Fruit fly (Drosophila melanogaster) whole organism, embryonic: ENCODE measurements around the gene RpS14a.
A peak's percentile ranks its signal among the peaks of the same experiment; 100 is the strongest.

ENCODE experiments used
- CG10147 ChIP-seq: fragments of 200-800 bp; sonication (Bioruptor generic); optimal IDR thresholded peaks from 2 replicates; lab custom pipeline; 2019; ENCODE audit warnings: missing biosample characterization, mild to moderate bottlenecking, missing genetic modification characterization, moderate library complexity
- CG10274 ChIP-seq: fragments of 200-800 bp; sonication (Bioruptor generic); optimal IDR thresholded peaks from 3 replicates; lab custom pipeline; 2017; ENCODE audit warnings: missing biosample characterization, mild to moderate bottlenecking, missing genetic modification characterization
- CG1233 ChIP-seq: fragments of 200-800 bp; sonication (Bioruptor generic); optimal IDR thresholded peaks from 4 replicates; lab custom pipeline; 2018; ENCODE audit warnings: missing biosample characterization, mild to moderate bottlenecking, missing genetic modification characterization
- CG13775 ChIP-seq: fragments of 200-800 bp; sonication (Bioruptor generic); optimal IDR thresholded peaks from 3 replicates; lab custom pipeline; 2017; ENCODE audit warnings: missing biosample characterization, mild to moderate bottlenecking, missing genetic modification characterization
- CG1529 ChIP-seq: fragments of 200-800 bp; sonication (Bioruptor generic); optimal IDR thresholded peaks from 3 replicates; lab custom pipeline; 2018; ENCODE audit warnings: missing biosample characterization, missing genetic modification characterization
- CG17328 ChIP-seq: fragments of 200-800 bp; sonication (Bioruptor generic); IDR thresholded peaks from 2 replicates; pipeline ENCODE4 v1.3.6; 2022; ENCODE audit warnings: missing biosample characterization, missing genetic modification characterization
- CG30403 ChIP-seq: fragments of 200-800 bp; sonication (Bioruptor generic); optimal IDR thresholded peaks from 3 replicates; lab custom pipeline; 2016; ENCODE audit warnings: missing biosample characterization, missing genetic modification characterization
- CG4730 ChIP-seq: fragments of 200-800 bp; sonication (Bioruptor generic); IDR thresholded peaks from 2 replicates; pipeline ENCODE4 v1.3.6; 2022; ENCODE audit warnings: missing biosample characterization, missing genetic modification characterization
- CG5245 ChIP-seq: fragments of 200-800 bp; sonication (Bioruptor generic); optimal IDR thresholded peaks from 3 replicates; lab custom pipeline; 2016; ENCODE audit warnings: missing biosample characterization, missing genetic modification characterization
- CG6654 ChIP-seq: fragments of 200-800 bp; sonication (Bioruptor generic); optimal IDR thresholded peaks from 2 replicates; lab custom pipeline; 2017; ENCODE audit warnings: missing biosample characterization, mild to moderate bottlenecking, missing genetic modification characterization
- CG7928 ChIP-seq: fragments of 200-800 bp; sonication (Bioruptor generic); optimal IDR thresholded peaks from 2 replicates; lab custom pipeline; 2017; ENCODE audit warnings: missing biosample characterization, mild to moderate bottlenecking, missing genetic modification characterization
- CG8290 ChIP-seq, 3 experiments: fragments of 200-800 bp; sonication (Bioruptor generic); optimal IDR thresholded peaks; 2 replicates each; lab custom pipeline; 2016 to 2019; ENCODE audit warnings: missing biosample characterization in 3 of 3, missing genetic modification characterization in 3 of 3, mild to moderate bottlenecking in 2 of 3, moderate library complexity in 1 of 3
- CG9727 ChIP-seq: fragments of 200-800 bp; sonication (Bioruptor generic); optimal IDR thresholded peaks from 3 replicates; lab custom pipeline; 2017; ENCODE audit warnings: missing biosample characterization, mild to moderate bottlenecking, missing genetic modification characterization
- CG9932 ChIP-seq: fragments of 200-800 bp; sonication (Bioruptor generic); IDR thresholded peaks from 2 replicates; pipeline ENCODE4 v1.3.6; 2022; ENCODE audit warnings: missing biosample characterization, missing genetic modification characterization
- CHES-1-like ChIP-seq: fragments of 200-800 bp; sonication (Bioruptor generic); optimal IDR thresholded peaks from 2 replicates; lab custom pipeline; 2016; ENCODE audit warnings: missing biosample characterization, missing genetic modification characterization
- CoRest ChIP-seq: fragments of 200-800 bp; sonication (Bioruptor generic); optimal IDR thresholded peaks from 3 replicates; lab custom pipeline; 2018; ENCODE audit warnings: missing biosample characterization, mild to moderate bottlenecking, missing genetic modification characterization, moderate library complexity
- CrebB ChIP-seq: fragments of 200-800 bp; sonication (Bioruptor generic); optimal IDR thresholded peaks from 3 replicates; lab custom pipeline; 2018; ENCODE audit warnings: missing biosample characterization, mild to moderate bottlenecking, missing genetic modification characterization
- Dfd ChIP-seq, 2 experiments: fragments of >200 bp; optimal IDR thresholded peaks; 2 replicates each; lab custom pipeline; 2017; ENCODE audit warnings: missing biosample characterization in 2 of 2, missing genetic modification characterization in 2 of 2
- Dip2 ChIP-seq: fragments of 200-800 bp; sonication (Bioruptor generic); IDR thresholded peaks from 2 replicates; pipeline ENCODE4 v1.3.6; 2022; ENCODE audit warnings: missing biosample characterization, missing genetic modification characterization
- HLH54F ChIP-seq: fragments of 200-800 bp; sonication (Bioruptor generic); optimal IDR thresholded peaks from 3 replicates; lab custom pipeline; 2016; ENCODE audit warnings: missing biosample characterization, missing genetic modification characterization
- HmgD ChIP-seq: fragments of 200-800 bp; sonication (Bioruptor generic); optimal IDR thresholded peaks from 3 replicates; lab custom pipeline; 2016; ENCODE audit warnings: missing biosample characterization, missing genetic modification characterization
- Mrtf ChIP-seq: fragments of 200-800 bp; sonication (Bioruptor generic); IDR thresholded peaks from 3 replicates; pipeline ENCODE4 v1.3.6; 2022; ENCODE audit warnings: missing biosample characterization, missing genetic modification characterization
- NC2β ChIP-seq: fragments of 200-800 bp; sonication (Bioruptor generic); optimal IDR thresholded peaks from 2 replicates; lab custom pipeline; 2016; ENCODE audit warnings: missing biosample characterization, missing genetic modification characterization
- NK7.1 ChIP-seq: fragments of 200-800 bp; sonication (Bioruptor generic); optimal IDR thresholded peaks from 3 replicates; lab custom pipeline; 2016; ENCODE audit warnings: missing biosample characterization, missing genetic modification characterization
- Side ChIP-seq: fragments of 200-800 bp; sonication (Bioruptor generic); optimal IDR thresholded peaks from 2 replicates; lab custom pipeline; 2016; ENCODE audit warnings: missing biosample characterization, missing genetic modification characterization
- Spps ChIP-seq: fragments of 200-800 bp; sonication (Bioruptor generic); optimal IDR thresholded peaks from 2 replicates; lab custom pipeline; 2018; ENCODE audit warnings: missing biosample characterization, mild to moderate bottlenecking, missing genetic modification characterization
- Usf ChIP-seq: fragments of 200-800 bp; sonication (Bioruptor generic); optimal IDR thresholded peaks from 2 replicates; lab custom pipeline; 2017; ENCODE audit warnings: missing genotype, missing biosample characterization, missing genetic modification characterization
- amos ChIP-seq: fragments of 200-800 bp; sonication (Bioruptor generic); IDR thresholded peaks from 2 replicates; pipeline ENCODE4 v1.3.6; 2022; ENCODE audit warnings: missing biosample characterization, missing genetic modification characterization; ENCODE audit not compliant: partially characterized antibody
- cad ChIP-seq: fragments of >200 bp; optimal IDR thresholded peaks from 2 replicates; lab custom pipeline; 2017; ENCODE audit warnings: missing biosample characterization, missing genetic modification characterization
- chinmo ChIP-seq: fragments of 200-800 bp; sonication (Bioruptor generic); IDR thresholded peaks from 4 replicates; pipeline ENCODE4 v1.3.6; 2022; ENCODE audit warnings: missing biosample characterization, missing genetic modification characterization; ENCODE audit not compliant: partially characterized antibody
- dan ChIP-seq: fragments of 200-800 bp; sonication (Bioruptor generic); IDR thresholded peaks from 2 replicates; pipeline ENCODE4 v1.3.6; 2022; ENCODE audit warnings: missing biosample characterization, missing genetic modification characterization
- disco-r ChIP-seq: fragments of 200-800 bp; sonication (Bioruptor generic); optimal IDR thresholded peaks from 2 replicates; lab custom pipeline; 2016; ENCODE audit warnings: missing biosample characterization, missing genetic modification characterization
- en ChIP-seq: fragments of 200-800 bp; sonication (Bioruptor generic); optimal IDR thresholded peaks from 2 replicates; lab custom pipeline; 2016; ENCODE audit warnings: missing biosample characterization, missing genetic modification characterization
- esg ChIP-seq: fragments of 200-800 bp; sonication (Bioruptor generic); conservative IDR thresholded peaks from 2 replicates; pipeline ENCODE4 v1.3.6; 2022; ENCODE audit warnings: missing biosample characterization, missing genetic modification characterization
- grau ChIP-seq: fragments of 200-800 bp; optimal IDR thresholded peaks from 3 replicates; lab custom pipeline; 2019; ENCODE audit warnings: missing biosample characterization, mild to moderate bottlenecking, missing genetic modification characterization, moderate library complexity
- gsb ChIP-seq: fragments of 200-800 bp; sonication (Bioruptor generic); IDR thresholded peaks from 2 replicates; pipeline ENCODE4 v1.3.6; 2022; ENCODE audit warnings: missing biosample characterization, missing genetic modification characterization
- her ChIP-seq: fragments of 200-800 bp; sonication (Bioruptor generic); optimal IDR thresholded peaks from 2 replicates; lab custom pipeline; 2016; ENCODE audit warnings: missing biosample characterization, missing genetic modification characterization
- lab ChIP-seq: fragments of 200-800 bp; sonication (Bioruptor generic); optimal IDR thresholded peaks from 3 replicates; lab custom pipeline; 2017; ENCODE audit warnings: missing biosample characterization, missing genetic modification characterization, mild to moderate bottlenecking, moderate library complexity, missing genetic modification reagents
- lbe ChIP-seq: fragments of 200-800 bp; sonication (Bioruptor generic); optimal IDR thresholded peaks from 2 replicates; lab custom pipeline; 2016; ENCODE audit warnings: missing biosample characterization, mild to moderate bottlenecking, missing genetic modification characterization
- lilli ChIP-seq: fragments of 200-800 bp; sonication (Bioruptor generic); optimal IDR thresholded peaks from 3 replicates; lab custom pipeline; 2016; ENCODE audit warnings: missing biosample characterization, missing genetic modification characterization
- luna ChIP-seq: fragments of 200-800 bp; sonication (Bioruptor generic); optimal IDR thresholded peaks from 2 replicates; lab custom pipeline; 2016; ENCODE audit warnings: missing biosample characterization, missing genetic modification characterization
- mirr ChIP-seq: fragments of 200-800 bp; sonication (Bioruptor generic); optimal IDR thresholded peaks from 3 replicates; lab custom pipeline; 2018; ENCODE audit warnings: missing biosample characterization, mild to moderate bottlenecking, missing genetic modification characterization
- oc ChIP-seq: fragments of 200-800 bp; sonication (Bioruptor generic); optimal IDR thresholded peaks from 2 replicates; lab custom pipeline; 2018; ENCODE audit warnings: missing biosample characterization, mild to moderate bottlenecking, missing genetic modification characterization, moderate library complexity
- slbo ChIP-seq: fragments of 200-800 bp; sonication (Bioruptor generic); IDR thresholded peaks from 2 replicates; pipeline ENCODE4 v1.3.6; 2022; ENCODE audit warnings: missing biosample characterization, missing genetic modification characterization
- sna ChIP-seq: fragments of 200-800 bp; sonication (Bioruptor generic); IDR thresholded peaks from 2 replicates; pipeline ENCODE4 v1.3.6; 2022; ENCODE audit warnings: missing biosample characterization, missing genetic modification characterization; ENCODE audit not compliant: partially characterized antibody
- stwl ChIP-seq: fragments of 200-800 bp; sonication (Bioruptor generic); optimal IDR thresholded peaks from 3 replicates; lab custom pipeline; 2018; ENCODE audit warnings: missing biosample characterization, mild to moderate bottlenecking, missing genetic modification characterization, moderate library complexity
- tio ChIP-seq: fragments of 200-800 bp; sonication (Bioruptor generic); optimal IDR thresholded peaks from 2 replicates; lab custom pipeline; 2017; ENCODE audit warnings: missing biosample characterization, missing genetic modification characterization, inconsistent platforms
- zf30C ChIP-seq: fragments of 200-800 bp; sonication (Bioruptor generic); optimal IDR thresholded peaks from 3 replicates; lab custom pipeline; 2018; ENCODE audit warnings: missing biosample characterization, mild to moderate bottlenecking, missing genetic modification characterization

The RpS14a gene

dm6 chrX:7908239-7909068, 25.1 kb upstream of the RpS14a start, which contains the start of the genes dpr14 and spidey (continued):
- TF ChIP-seq CG1529 (peak; percentile 77), her (GFP tag; lab: Kevin White, UChicago) (peak; percentile 85), Side (GFP tag; lab: Kevin White, UChicago) (peak; percentile 87), lilli (GFP tag; lab: Kevin White, UChicago) (peak; percentile 92), CG4730 (GFP tag; lab: Robert Waterston, UW) (peak; percentile 76), sna (GFP tag; lab: Robert Waterston, UW) (peak; percentile 35; the same call in 1 of the 2 replicates), gsb (GFP tag; lab: Robert Waterston, UW) (peak; percentile 85), esg (GFP tag; lab: Robert Waterston, UW) (peak; percentile 89), CG10147 (peak; percentile 84), CG5245 (peak; percentile 74), slbo (GFP tag; lab: Robert Waterston, UW) (peak; percentile 94), oc (tag; lab: Kevin White, UChicago) (peak; percentile 86), CG10274 (peak; percentile 69), stwl (tag; lab: Kevin White, UChicago) (no peak), mirr (GFP tag; lab: Kevin White, UChicago) (peak; percentile 88), NK7.1 (peak; percentile 38), grau (tag; lab: Kevin White, UChicago) (peak; percentile 92), CG8290 (GFP tag; optimal IDR thresholded peaks at IDR 0.05; lab: Kevin White, UChicago) (peak; percentile 29), CG8290 (tag; optimal IDR thresholded peaks at IDR 0.05; lab: Kevin White, UChicago) (peak; percentile 72 to 92), CG13775 (GFP tag; lab: Kevin White, UChicago) (peak; percentile 86), Usf (GFP tag; lab: Kevin White, UChicago) (peak; percentile 64), CHES-1-like (peak; percentile 89), HmgD (GFP tag; lab: Kevin White, UChicago) (peak; percentile 52), dan (GFP tag; lab: Robert Waterston, UW) (peak; percentile 41; the same call in 1 of the 2 replicates), CoRest (tag; lab: Kevin White, UChicago) (peak; percentile 92), CG30403 (GFP tag; lab: Kevin White, UChicago) (peak; percentile 88), zf30C (GFP tag; lab: Kevin White, UChicago) (no peak), CG6654 (GFP tag; lab: Kevin White, UChicago) (peak; percentile 74), CG9727 (GFP tag; lab: Kevin White, UChicago) (peak; percentile 88), chinmo (GFP tag; lab: Robert Waterston, UW) (0 out of 4 replicates have a peak, but pooled peaks have one; percentile 36), luna (GFP tag; lab: Kevin White, UChicago) (peak; percentile 56), CrebB (tag; lab: Kevin White, UChicago) (peak; percentile 87), CG7928 (GFP tag; lab: Kevin White, UChicago) (peak; percentile 55), Dip2 (GFP tag; lab: Robert Waterston, UW) (0 out of 2 replicates have a peak, but pooled peaks have one; percentile 31), lbe (GFP tag; lab: Kevin White, UChicago) (peak; percentile 71), amos (GFP tag; lab: Robert Waterston, UW) (peak; percentile 22; the same call in 1 of the 2 replicates), CG9932 (GFP tag; lab: Robert Waterston, UW) (peak; percentile 91), Spps (tag; lab: Kevin White, UChicago) (peak; percentile 80), cad (GFP tag; lab: Kevin White, UChicago) (no peak), tio (GFP tag; lab: Kevin White, UChicago) (no peak), lab (peak; percentile 96), HLH54F (GFP tag; lab: Kevin White, UChicago) (peak; percentile 92), Dfd (GFP tag; optimal IDR thresholded peaks at IDR 0.05; lab: Kevin White, UChicago) (no peak), disco-r (GFP tag; lab: Kevin White, UChicago) (peak; percentile 71), en (GFP tag; lab: Kevin White, UChicago) (peak; percentile 38), NC2β (GFP tag; lab: Kevin White, UChicago) (peak; percentile 83), Mrtf (GFP tag; lab: Robert Waterston, UW) (peak; percentile 86), CG17328 (peak; percentile 85), CG1233 (peak; percentile 85)
